Worm (Caenorhabditis elegans) whole organism, L2 larva: Measurements from ENCODE around the gene EGAP2.2.

Source experiments
- C34F6.9 ChIP-seq: fragments of 150-350 bp; optimal IDR thresholded peaks from 2 replicates; lab custom pipeline; 2014; ENCODE audit warnings: missing biosample characterization, missing genetic modification characterization
- F13H6.1 ChIP-seq: sonication (generic microtip); optimal IDR thresholded peaks from 2 replicates; lab custom pipeline; 2016; ENCODE audit warnings: missing genetic modification characterization, missing compliant biosample characterization
- R02D3.7 ChIP-seq: fragments of 150-350 bp; optimal IDR thresholded peaks from 2 replicates; lab custom pipeline; 2014; ENCODE audit warnings: missing biosample characterization, missing genetic modification characterization
- Y55F3AM.14 ChIP-seq: fragments of 200-800 bp; sonication (Bioruptor generic); optimal IDR thresholded peaks from 2 replicates; lab custom pipeline; 2018; ENCODE audit warnings: mild to moderate bottlenecking, missing genetic modification characterization, missing compliant biosample characterization
- ZK546.5 ChIP-seq: sonication (generic microtip); optimal IDR thresholded peaks from 2 replicates; lab custom pipeline; 2017; ENCODE audit warnings: missing biosample characterization, missing genetic modification characterization
- alr-1 ChIP-seq: fragments of 150-350 bp; optimal IDR thresholded peaks from 2 replicates; lab custom pipeline; 2014; ENCODE audit warnings: missing biosample characterization, missing genetic modification characterization
- aly-2 ChIP-seq: fragments of 150-350 bp; optimal IDR thresholded peaks from 2 replicates; lab custom pipeline; 2014; ENCODE audit warnings: missing biosample characterization, missing genetic modification characterization
- ama-1 ChIP-seq: fragments of 150-350 bp; optimal IDR thresholded peaks from 2 replicates; lab custom pipeline; 2018; ENCODE audit warnings: inconsistent platforms
- blmp-1 ChIP-seq: sonication (generic microtip); optimal IDR thresholded peaks from 2 replicates; lab custom pipeline; 2017; ENCODE audit warnings: missing genetic modification characterization, mild to moderate bottlenecking, missing compliant biosample characterization, antibody characterized with exemption, moderate library complexity; ENCODE audit not compliant: insufficient read depth
- ceh-16 ChIP-seq: fragments of 150-350 bp; optimal IDR thresholded peaks from 2 replicates; lab custom pipeline; 2014; ENCODE audit warnings: missing biosample characterization, missing genetic modification characterization
- ceh-82 ChIP-seq: fragments of 150-350 bp; optimal IDR thresholded peaks from 2 replicates; lab custom pipeline; 2014; ENCODE audit warnings: missing biosample characterization, missing genetic modification characterization
- crh-2 ChIP-seq: sonication (generic microtip); optimal IDR thresholded peaks from 2 replicates; lab custom pipeline; 2017; ENCODE audit warnings: missing biosample characterization, missing genetic modification characterization
- dmd-4 ChIP-seq: sonication (generic microtip); optimal IDR thresholded peaks from 2 replicates; lab custom pipeline; 2017; ENCODE audit warnings: missing biosample characterization, missing genetic modification characterization
- egl-27 ChIP-seq: sonication (generic microtip); optimal IDR thresholded peaks from 3 replicates; lab custom pipeline; 2017; ENCODE audit warnings: missing biosample characterization, missing genetic modification reagents, missing genetic modification characterization
- elt-1 ChIP-seq: fragments of 150-350 bp; optimal IDR thresholded peaks from 2 replicates; lab custom pipeline; 2014; ENCODE audit warnings: missing biosample characterization, missing genetic modification characterization
- elt-3 ChIP-seq: sonication (generic microtip); optimal IDR thresholded peaks from 2 replicates; lab custom pipeline; 2017; ENCODE audit warnings: missing biosample characterization, missing genetic modification characterization
- fos-1 ChIP-seq: fragments of 150-350 bp; optimal IDR thresholded peaks from 2 replicates; lab custom pipeline; 2014; ENCODE audit warnings: missing biosample characterization, missing genetic modification characterization
- gmeb-1 ChIP-seq: fragments of 150-350 bp; optimal IDR thresholded peaks from 2 replicates; lab custom pipeline; 2014; ENCODE audit warnings: missing biosample characterization, missing genetic modification characterization
- lin-11 ChIP-seq: fragments of 150-350 bp; sonication (generic microtip); optimal IDR thresholded peaks from 2 replicates; lab custom pipeline; 2014; ENCODE audit warnings: missing biosample characterization, missing genetic modification characterization, inconsistent platforms, mixed read lengths
- lin-13 ChIP-seq: fragments of 150-350 bp; optimal IDR thresholded peaks from 2 replicates; lab custom pipeline; 2014; ENCODE audit warnings: missing biosample characterization, missing genetic modification reagents, missing genetic modification characterization
- lin-39 ChIP-seq: fragments of 150-350 bp; optimal IDR thresholded peaks from 2 replicates; lab custom pipeline; 2014; ENCODE audit warnings: missing biosample characterization, missing genetic modification reagents, missing genetic modification characterization
- lsy-2 ChIP-seq, 2 experiments: fragments of 150-350 bp in 1 of 2; sonication (generic microtip) in 1 of 2; optimal IDR thresholded peaks; 2 replicates each; lab custom pipeline; 2014 to 2017; ENCODE audit warnings: missing biosample characterization in 2 of 2, missing genetic modification characterization in 2 of 2
- mab-5 ChIP-seq: fragments of 150-350 bp; optimal IDR thresholded peaks from 2 replicates; lab custom pipeline; 2014; ENCODE audit warnings: missing biosample characterization, missing genetic modification characterization
- mbf-1 ChIP-seq: sonication (generic microtip); optimal IDR thresholded peaks from 2 replicates; lab custom pipeline; 2017; ENCODE audit warnings: missing biosample characterization, missing genetic modification characterization
- mdl-1 ChIP-seq, 2 experiments: fragments of 150-350 bp in 1 of 2; sonication (generic microtip) in 1 of 2; optimal IDR thresholded peaks; 2 replicates each; lab custom pipeline; 2017; ENCODE audit warnings: missing biosample characterization in 2 of 2, missing genetic modification characterization in 2 of 2
- nhr-10 ChIP-seq: sonication (generic microtip); optimal IDR thresholded peaks from 2 replicates; lab custom pipeline; 2017; ENCODE audit warnings: missing biosample characterization, missing genetic modification characterization
- nhr-11 ChIP-seq: fragments of 150-350 bp; optimal IDR thresholded peaks from 2 replicates; lab custom pipeline; 2014; ENCODE audit warnings: missing biosample characterization, missing genetic modification characterization
- nhr-12 ChIP-seq: fragments of 150-350 bp; optimal IDR thresholded peaks from 2 replicates; lab custom pipeline; 2014; ENCODE audit warnings: missing biosample characterization, missing genetic modification characterization
- nhr-129 ChIP-seq: fragments of 150-350 bp; optimal IDR thresholded peaks from 2 replicates; lab custom pipeline; 2014; ENCODE audit warnings: missing biosample characterization, missing genetic modification characterization
- nhr-21 ChIP-seq: fragments of 150-350 bp; optimal IDR thresholded peaks from 2 replicates; lab custom pipeline; 2014; ENCODE audit warnings: missing biosample characterization, missing genetic modification characterization
- nhr-23 ChIP-seq: fragments of 150-350 bp; optimal IDR thresholded peaks from 2 replicates; lab custom pipeline; 2014; ENCODE audit warnings: missing biosample characterization, missing genetic modification reagents, missing genetic modification characterization
- nhr-237 ChIP-seq: fragments of 150-350 bp; optimal IDR thresholded peaks from 2 replicates; lab custom pipeline; 2014; ENCODE audit warnings: missing biosample characterization, missing genetic modification characterization
- nhr-25 ChIP-seq: fragments of 150-350 bp; sonication (generic microtip); optimal IDR thresholded peaks from 3 replicates; lab custom pipeline; 2014; ENCODE audit warnings: missing biosample characterization, missing genetic modification characterization
- nhr-6 ChIP-seq: fragments of 150-350 bp; optimal IDR thresholded peaks from 2 replicates; lab custom pipeline; 2014; ENCODE audit warnings: missing biosample characterization, missing genetic modification characterization
- nhr-77 ChIP-seq: fragments of 150-350 bp; optimal IDR thresholded peaks from 2 replicates; lab custom pipeline; 2014; ENCODE audit warnings: missing biosample characterization, missing genetic modification characterization
- peb-1 ChIP-seq: fragments of 150-350 bp; optimal IDR thresholded peaks from 2 replicates; lab custom pipeline; 2014; ENCODE audit warnings: missing biosample characterization, missing genetic modification characterization
- sem-4 ChIP-seq: fragments of 150-350 bp; optimal IDR thresholded peaks from 2 replicates; lab custom pipeline; 2014; ENCODE audit warnings: missing biosample characterization, missing genetic modification reagents, missing genetic modification characterization
- skn-1 ChIP-seq: sonication (generic microtip); optimal IDR thresholded peaks from 2 replicates; lab custom pipeline; 2017; ENCODE audit warnings: missing biosample characterization, missing genetic modification characterization
- sma-3 ChIP-seq: sonication (generic microtip); optimal IDR thresholded peaks from 2 replicates; lab custom pipeline; 2016; ENCODE audit warnings: missing genetic modification reagents, missing genetic modification characterization, missing compliant biosample characterization
- sma-9 ChIP-seq, 2 experiments: fragments of 150-350 bp in 1 of 2; sonication (generic microtip) in 1 of 2; optimal IDR thresholded peaks; 2 replicates each; lab custom pipeline; 2014 to 2016; ENCODE audit warnings: missing genetic modification characterization in 2 of 2, mild to moderate bottlenecking in 1 of 2, missing biosample characterization in 1 of 2, missing compliant biosample characterization in 1 of 2, missing genetic modification reagents in 1 of 2, moderate library complexity in 1 of 2
- snpc-4 ChIP-seq: fragments of 150-350 bp; optimal IDR thresholded peaks from 2 replicates; lab custom pipeline; 2014; ENCODE audit warnings: missing biosample characterization, missing genetic modification characterization
- unc-39 ChIP-seq: fragments of 150-350 bp; optimal IDR thresholded peaks from 2 replicates; lab custom pipeline; 2014; ENCODE audit warnings: missing biosample characterization, missing genetic modification characterization
- unc-55 ChIP-seq: fragments of 150-350 bp; sonication (generic microtip); optimal IDR thresholded peaks from 3 replicates; lab custom pipeline; 2014; ENCODE audit warnings: missing biosample characterization, missing genetic modification reagents, missing genetic modification characterization
- unc-62 ChIP-seq: fragments of 150-350 bp; optimal IDR thresholded peaks from 2 replicates; lab custom pipeline; 2014; ENCODE audit warnings: missing biosample characterization, missing genetic modification reagents, missing genetic modification characterization
- zag-1 ChIP-seq: fragments of 150-350 bp; optimal IDR thresholded peaks from 2 replicates; lab custom pipeline; 2014; ENCODE audit warnings: missing biosample characterization, missing genetic modification characterization
- ztf-1 ChIP-seq: fragments of 200-800 bp; sonication (Bioruptor generic); conservative IDR thresholded peaks from 2 replicates; pipeline ENCODE4 v1.3.6; 2022; ENCODE audit warnings: missing genetic modification characterization, missing compliant biosample characterization
- ztf-11 ChIP-seq: sonication (generic microtip); optimal IDR thresholded peaks from 2 replicates; lab custom pipeline; 2017; ENCODE audit warnings: missing biosample characterization, missing genetic modification characterization
- ztf-4 ChIP-seq: fragments of 150-350 bp; optimal IDR thresholded peaks from 2 replicates; lab custom pipeline; 2014; ENCODE audit warnings: missing biosample characterization, missing genetic modification characterization

The EGAP2.2 gene

ce11 chrII:5202930-5203329, 26.8 kb upstream of the EGAP2.2 start, which contains the start of gene ampd-1:
TSS of gene ampd-1 (plus strand) at chrII:5203322.
- TF ChIP-seq aly-2 (tag; lab: Kevin White, UChicago) = no peak
- TF ChIP-seq nhr-10 (tag; lab: Kevin White, UChicago) = no peak
- peak; percentile 30 for TF ChIP-seq sma-9 (GFP tag; optimal IDR thresholded peaks at IDR 0.05; lab: Kevin White, UChicago)
- no peak for TF ChIP-seq sma-9 (tag; optimal IDR thresholded peaks at IDR 0.05; lab: Kevin White, UChicago)
- no peak for TF ChIP-seq elt-3 (tag; lab: Kevin White, UChicago)
- TF ChIP-seq mdl-1 (tag; optimal IDR thresholded peaks at IDR 0.05; lab: Kevin White, UChicago) = no peak
- TF ChIP-seq mbf-1 = no peak
- no peak for TF ChIP-seq blmp-1 (tag; lab: Kevin White, UChicago)
- no peak for TF ChIP-seq ceh-82 (tag; lab: Kevin White, UChicago)
- peak; percentile 38 for TF ChIP-seq C34F6.9 (tag; lab: Kevin White, UChicago)
- TF ChIP-seq lin-39 (tag; lab: Kevin White, UChicago) = no peak
- TF ChIP-seq elt-1 = no peak
- no peak for TF ChIP-seq ztf-4
- TF ChIP-seq lin-11 = no peak
- TF ChIP-seq ceh-16 = no peak
- no peak for TF ChIP-seq lin-13 (GFP tag; lab: Kevin White, UChicago)
- TF ChIP-seq Y55F3AM.14 = no peak
- no peak for TF ChIP-seq unc-62 (GFP tag; lab: Kevin White, UChicago)
- peak; percentile 6 for TF ChIP-seq skn-1 (tag; lab: Kevin White, UChicago)
- no peak for TF ChIP-seq ama-1 (lab: Kevin White, UChicago)
- TF ChIP-seq nhr-237 (tag; lab: Kevin White, UChicago) = no peak
- no peak for TF ChIP-seq mab-5 (tag; lab: Kevin White, UChicago)
- TF ChIP-seq F13H6.1 (tag; lab: Kevin White, UChicago) = peak; percentile 27
- TF ChIP-seq nhr-12 (tag; lab: Kevin White, UChicago) = no peak
- peak; percentile 60 for TF ChIP-seq fos-1 (tag; lab: Kevin White, UChicago)
- TF ChIP-seq ztf-11 (tag; lab: Kevin White, UChicago) = no peak
- no peak for TF ChIP-seq snpc-4
- peak; percentile 16 for TF ChIP-seq sma-3 (GFP tag; lab: Kevin White, UChicago)
- no peak for TF ChIP-seq unc-55
- TF ChIP-seq nhr-77 = no peak
- no peak for TF ChIP-seq nhr-23 (tag; lab: Kevin White, UChicago)
- no peak for TF ChIP-seq crh-2 (tag; lab: Kevin White, UChicago)
- TF ChIP-seq nhr-11 = no peak
- TF ChIP-seq nhr-129 (tag; lab: Kevin White, UChicago) = peak; percentile 47
- TF ChIP-seq zag-1 (tag; lab: Kevin White, UChicago) = no peak
- TF ChIP-seq ZK546.5 (tag; lab: Kevin White, UChicago) = no peak
- no peak for TF ChIP-seq sem-4 (tag; lab: Kevin White, UChicago)
- no peak for TF ChIP-seq nhr-21 (tag; lab: Kevin White, UChicago)
- TF ChIP-seq ztf-1 (GFP tag; lab: Robert Waterston, UW) = no peak
- TF ChIP-seq alr-1 = no peak
- no peak for TF ChIP-seq unc-39 (tag; lab: Kevin White, UChicago)
- TF ChIP-seq lsy-2 (tag; optimal IDR thresholded peaks at IDR 0.05; lab: Kevin White, UChicago) = no peak
- no peak for TF ChIP-seq R02D3.7 (tag; lab: Kevin White, UChicago)
- no peak for TF ChIP-seq nhr-6 (tag; lab: Kevin White, UChicago)
- TF ChIP-seq peb-1 (tag; lab: Kevin White, UChicago) = no peak
- peak; percentile 24 for TF ChIP-seq gmeb-1
- no peak for TF ChIP-seq egl-27 (tag; lab: Kevin White, UChicago)

ce11 chrII:5205286-5205685, 24.4 kb upstream of the EGAP2.2 start:
- TF ChIP-seq unc-62 (GFP tag; lab: Kevin White, UChicago) (no peak), nhr-77 (no peak), ama-1 (lab: Kevin White, UChicago) (no peak), gmeb-1 (no peak), lsy-2 (tag; optimal IDR thresholded peaks at IDR 0.05; lab: Kevin White, UChicago) (no peak), dmd-4 (tag; lab: Kevin White, UChicago) (no peak), elt-3 (tag; lab: Kevin White, UChicago) (no peak), ceh-16 (no peak), zag-1 (tag; lab: Kevin White, UChicago) (no peak), nhr-237 (tag; lab: Kevin White, UChicago) (no peak), unc-55 (no peak), mbf-1 (no peak), nhr-25 (no peak), ztf-4 (no peak), sma-3 (GFP tag; lab: Kevin White, UChicago) (no peak)
